Fruit fly (Drosophila melanogaster) whole organism, embryonic: Measurements from ENCODE around the gene Pdi.

Source experiments
- B-H1 ChIP-seq: fragments of 200-800 bp; sonication (Bioruptor generic); IDR thresholded peaks from 3 replicates; pipeline ENCODE4 v1.3.6; 2022; ENCODE audit warnings: missing biosample characterization, missing genetic modification characterization
- C15 ChIP-seq: fragments of 200-800 bp; sonication (Bioruptor generic); IDR thresholded peaks from 3 replicates; pipeline ENCODE4 v1.3.6; 2022; ENCODE audit warnings: missing biosample characterization, missing genetic modification characterization
- CG10274 ChIP-seq: fragments of 200-800 bp; sonication (Bioruptor generic); optimal IDR thresholded peaks from 3 replicates; lab custom pipeline; 2017; ENCODE audit warnings: missing biosample characterization, mild to moderate bottlenecking, missing genetic modification characterization
- CG10366 ChIP-seq: fragments of 200-800 bp; sonication (Bioruptor generic); IDR thresholded peaks from 2 replicates; pipeline ENCODE4 v1.3.6; 2022; ENCODE audit warnings: missing biosample characterization, missing genetic modification characterization
- CG10431 ChIP-seq: fragments of 200-800 bp; sonication (Bioruptor generic); optimal IDR thresholded peaks from 3 replicates; lab custom pipeline; 2018; ENCODE audit warnings: missing biosample characterization, mild to moderate bottlenecking, missing genetic modification characterization
- CG11560 ChIP-seq: fragments of 200-800 bp; sonication (Bioruptor generic); IDR thresholded peaks from 3 replicates; pipeline ENCODE4 v1.3.6; 2022; ENCODE audit warnings: missing biosample characterization, missing genetic modification characterization
- CG12155 ChIP-seq: fragments of 200-800 bp; sonication (Bioruptor generic); optimal IDR thresholded peaks from 3 replicates; lab custom pipeline; 2016; ENCODE audit warnings: missing biosample characterization, missing genetic modification characterization
- CG13624 ChIP-seq: fragments of 200-800 bp; sonication (Bioruptor generic); optimal IDR thresholded peaks from 2 replicates; lab custom pipeline; 2016; ENCODE audit warnings: missing biosample characterization, missing genetic modification characterization
- CG13775 ChIP-seq: fragments of 200-800 bp; sonication (Bioruptor generic); optimal IDR thresholded peaks from 3 replicates; lab custom pipeline; 2017; ENCODE audit warnings: missing biosample characterization, mild to moderate bottlenecking, missing genetic modification characterization
- CG14014 ChIP-seq: fragments of 200-800 bp; sonication (Bioruptor generic); IDR thresholded peaks from 2 replicates; pipeline ENCODE4 v1.3.6; 2022; ENCODE audit warnings: missing biosample characterization, missing genetic modification characterization
- CG1529 ChIP-seq: fragments of 200-800 bp; sonication (Bioruptor generic); optimal IDR thresholded peaks from 3 replicates; lab custom pipeline; 2018; ENCODE audit warnings: missing biosample characterization, missing genetic modification characterization
- CG15479 ChIP-seq: fragments of 200-800 bp; sonication (Bioruptor generic); optimal IDR thresholded peaks from 3 replicates; lab custom pipeline; 2019; ENCODE audit warnings: missing biosample characterization, mild to moderate bottlenecking, missing genetic modification characterization, moderate library complexity
- CG15514 ChIP-seq: fragments of 200-800 bp; sonication (Bioruptor generic); optimal IDR thresholded peaks from 3 replicates; lab custom pipeline; 2017; ENCODE audit warnings: missing biosample characterization, missing genetic modification characterization, mild to moderate bottlenecking, moderate library complexity, missing genetic modification reagents
- CG16813 ChIP-seq: fragments of 200-800 bp; sonication (Bioruptor generic); IDR thresholded peaks from 3 replicates; pipeline ENCODE4 v1.3.6; 2022; ENCODE audit warnings: missing biosample characterization, missing genetic modification characterization; ENCODE audit not compliant: partially characterized antibody
- CG17568 ChIP-seq: fragments of 200-800 bp; sonication (Bioruptor generic); optimal IDR thresholded peaks from 2 replicates; lab custom pipeline; 2018; ENCODE audit warnings: missing biosample characterization, mild to moderate bottlenecking, missing genetic modification characterization, moderate library complexity
- CG18599 ChIP-seq: fragments of 200-800 bp; sonication (Bioruptor generic); optimal IDR thresholded peaks from 3 replicates; lab custom pipeline; 2017; ENCODE audit warnings: missing biosample characterization, missing genetic modification characterization, mild to moderate bottlenecking, moderate library complexity, missing genetic modification reagents
- CG2199 ChIP-seq: fragments of 200-800 bp; sonication (Bioruptor generic); IDR thresholded peaks from 3 replicates; pipeline ENCODE4 v1.3.6; 2022; ENCODE audit warnings: missing biosample characterization, missing genetic modification characterization
- CG30431 ChIP-seq: fragments of 200-800 bp; sonication (Bioruptor generic); optimal IDR thresholded peaks from 2 replicates; lab custom pipeline; 2017; ENCODE audit warnings: missing biosample characterization, missing genetic modification characterization
- CG31224 ChIP-seq: fragments of 200-800 bp; sonication (Bioruptor generic); IDR thresholded peaks from 2 replicates; pipeline ENCODE4 v1.3.6; 2022; ENCODE audit warnings: missing biosample characterization, missing genetic modification characterization
- CG31441 ChIP-seq: fragments of 200-800 bp; sonication (Bioruptor generic); IDR thresholded peaks from 2 replicates; pipeline ENCODE4 v1.3.6; 2022; ENCODE audit warnings: missing biosample characterization, missing genetic modification characterization
- CG34376 ChIP-seq: fragments of 200-800 bp; sonication (Bioruptor generic); optimal IDR thresholded peaks from 2 replicates; lab custom pipeline; 2018; ENCODE audit warnings: missing biosample characterization, mild to moderate bottlenecking, missing genetic modification characterization
- CG3847 ChIP-seq: fragments of 200-800 bp; sonication (Bioruptor generic); IDR thresholded peaks from 2 replicates; pipeline ENCODE4 v1.3.6; 2022; ENCODE audit warnings: missing biosample characterization, missing genetic modification characterization
- CG8089 ChIP-seq: fragments of 200-800 bp; sonication (Bioruptor generic); optimal IDR thresholded peaks from 3 replicates; lab custom pipeline; 2016; ENCODE audit warnings: missing biosample characterization, missing genetic modification characterization
- D19B ChIP-seq: fragments of 200-800 bp; sonication (Bioruptor generic); optimal IDR thresholded peaks from 2 replicates; lab custom pipeline; 2017; ENCODE audit warnings: missing biosample characterization, mild to moderate bottlenecking, missing genetic modification characterization
- Dll ChIP-seq: fragments of 200-800 bp; sonication (Bioruptor generic); IDR thresholded peaks from 4 replicates; pipeline ENCODE4 v1.3.6; 2022; ENCODE audit warnings: missing biosample characterization, missing genetic modification characterization; ENCODE audit not compliant: partially characterized antibody
- Doc2 ChIP-seq: fragments of 200-800 bp; sonication (Bioruptor generic); IDR thresholded peaks from 2 replicates; pipeline ENCODE4 v1.3.6; 2022; ENCODE audit warnings: missing biosample characterization, missing genetic modification characterization
- Elba2 ChIP-seq: fragments of 200-800 bp; sonication (Bioruptor generic); optimal IDR thresholded peaks from 3 replicates; lab custom pipeline; 2016; ENCODE audit warnings: missing biosample characterization, missing genetic modification characterization
- Ets65A ChIP-seq: fragments of 200-800 bp; sonication (Bioruptor generic); peaks from one replicate; lab custom pipeline; 2016; ENCODE audit warnings: missing biosample characterization, missing genetic modification characterization
- HLHmδ ChIP-seq: fragments of 200-800 bp; sonication (Bioruptor generic); optimal IDR thresholded peaks from 2 replicates; lab custom pipeline; 2018; ENCODE audit warnings: missing biosample characterization, mild to moderate bottlenecking, missing genetic modification characterization, moderate library complexity
- Pdp1 ChIP-seq, 2 experiments: fragments of 200-800 bp; sonication (Bioruptor generic); optimal IDR thresholded peaks; 3 replicates each; lab custom pipeline; 2016; ENCODE audit warnings: missing biosample characterization in 2 of 2, missing genetic modification characterization in 2 of 2, mild to moderate bottlenecking in 1 of 2, moderate library complexity in 1 of 2
- Ravus ChIP-seq: fragments of 200-800 bp; sonication (Bioruptor generic); IDR thresholded peaks from 2 replicates; pipeline ENCODE4 v1.3.6; 2022; ENCODE audit warnings: missing biosample characterization, missing genetic modification characterization
- Scr ChIP-seq: fragments of 200-800 bp; sonication (Bioruptor generic); IDR thresholded peaks from 2 replicates; pipeline ENCODE4 v1.3.6; 2022; ENCODE audit warnings: missing biosample characterization, missing genetic modification characterization; ENCODE audit not compliant: partially characterized antibody
- Sin3A ChIP-seq: fragments of >200 bp; optimal IDR thresholded peaks from 2 replicates; lab custom pipeline; 2018
- Sox102F ChIP-seq: fragments of 200-800 bp; sonication (Bioruptor generic); optimal IDR thresholded peaks from 2 replicates; lab custom pipeline; 2018; ENCODE audit warnings: missing biosample characterization, mild to moderate bottlenecking, missing genetic modification characterization, moderate library complexity
- ara ChIP-seq: fragments of 200-800 bp; sonication (Bioruptor generic); IDR thresholded peaks from 2 replicates; pipeline ENCODE4 v1.3.6; 2022; ENCODE audit warnings: missing biosample characterization, missing genetic modification characterization
- crc ChIP-seq: fragments of 200-800 bp; sonication (Bioruptor generic); optimal IDR thresholded peaks from 2 replicates; lab custom pipeline; 2016; ENCODE audit warnings: missing biosample characterization, missing genetic modification characterization
- crp ChIP-seq, 2 experiments: fragments of 200-800 bp; sonication (Bioruptor generic); optimal IDR thresholded peaks; 2 replicates in 1 of 2; 3 replicates in 1 of 2; lab custom pipeline; 2017; ENCODE audit warnings: missing biosample characterization in 2 of 2, missing genetic modification characterization in 2 of 2, mild to moderate bottlenecking in 1 of 2, moderate library complexity in 1 of 2
- dimm ChIP-seq: fragments of 200-800 bp; sonication (Bioruptor generic); IDR thresholded peaks from 2 replicates; pipeline ENCODE4 v1.3.6; 2022; ENCODE audit warnings: missing biosample characterization, missing genetic modification characterization
- en ChIP-seq: fragments of 200-800 bp; sonication (Bioruptor generic); optimal IDR thresholded peaks from 2 replicates; lab custom pipeline; 2016; ENCODE audit warnings: missing biosample characterization, missing genetic modification characterization
- esg ChIP-seq: fragments of 200-800 bp; sonication (Bioruptor generic); conservative IDR thresholded peaks from 2 replicates; pipeline ENCODE4 v1.3.6; 2022; ENCODE audit warnings: missing biosample characterization, missing genetic modification characterization
- inv ChIP-seq: fragments of 200-800 bp; sonication (Bioruptor generic); IDR thresholded peaks from 2 replicates; pipeline ENCODE4 v1.3.6; 2022; ENCODE audit warnings: missing biosample characterization, missing genetic modification characterization; ENCODE audit not compliant: partially characterized antibody
- knrl ChIP-seq: fragments of 200-800 bp; sonication (Bioruptor generic); IDR thresholded peaks from 3 replicates; pipeline ENCODE4 v1.3.6; 2022; ENCODE audit warnings: missing biosample characterization, missing genetic modification characterization; ENCODE audit not compliant: partially characterized antibody
- pfk ChIP-seq: fragments of 200-800 bp; sonication (Bioruptor generic); optimal IDR thresholded peaks from 2 replicates; lab custom pipeline; 2018; ENCODE audit warnings: missing biosample characterization, mild to moderate bottlenecking, missing genetic modification characterization, moderate library complexity
- pita ChIP-seq: fragments of 200-800 bp; sonication (Bioruptor generic); optimal IDR thresholded peaks from 2 replicates; lab custom pipeline; 2017; ENCODE audit warnings: missing biosample characterization, mild to moderate bottlenecking, missing genetic modification characterization
- psq ChIP-seq: fragments of 200-800 bp; sonication (Bioruptor generic); optimal IDR thresholded peaks from 2 replicates; lab custom pipeline; 2017; ENCODE audit warnings: missing biosample characterization, missing genetic modification characterization
- row ChIP-seq: fragments of 200-800 bp; sonication (Bioruptor generic); IDR thresholded peaks from 3 replicates; pipeline ENCODE4 v1.3.6; 2022; ENCODE audit warnings: missing biosample characterization, missing genetic modification characterization
- tin ChIP-seq: fragments of 200-800 bp; sonication (Bioruptor generic); optimal IDR thresholded peaks from 3 replicates; lab custom pipeline; 2016; ENCODE audit warnings: missing biosample characterization, missing genetic modification characterization
- wor ChIP-seq: fragments of 200-800 bp; sonication (Bioruptor generic); IDR thresholded peaks from 2 replicates; pipeline ENCODE4 v1.3.6; 2022; ENCODE audit warnings: missing biosample characterization, missing genetic modification characterization

Pdi gene

dm6 chr3L:15136659-15137572 is 5.7 kb downstream of the Pdi start, which contains the start of gene CG12316 (continued):
- TF ChIP-seq Doc2 = no peak; the same call in 1 of the 2 replicates
- TF ChIP-seq CG11560 (tag; lab: Robert Waterston, UW) = peak; percentile 65; the same call in 2 of the 3 replicates
- peak; percentile 90 for TF ChIP-seq CG31441 (GFP tag; lab: Robert Waterston, UW)
- peak; percentile 86 for TF ChIP-seq CG1529 (GFP tag; lab: Kevin White, UChicago)
- TF ChIP-seq Elba2 (GFP tag; lab: Kevin White, UChicago) = peak; percentile 5
- peak; percentile 91 for TF ChIP-seq tin (GFP tag; lab: Kevin White, UChicago)
- TF ChIP-seq ara (GFP tag; lab: Robert Waterston, UW) = peak; percentile 88
- peak; percentile 94 for TF ChIP-seq CG34376 (GFP tag; lab: Kevin White, UChicago)
- peak; percentile 30 for TF ChIP-seq CG15479
- TF ChIP-seq Sin3A (lab: Kevin White, UChicago) = peak; percentile 40
- TF ChIP-seq Dll (GFP tag; lab: Robert Waterston, UW) = peak; percentile 92
- peak; percentile 47 for TF ChIP-seq pfk
- peak; percentile 85 for TF ChIP-seq en
- TF ChIP-seq dimm (GFP tag; lab: Robert Waterston, UW) = no peak; the same call in none of the 2 replicates
- peak; percentile 85 for TF ChIP-seq CG3847 (GFP tag; lab: Robert Waterston, UW)
- peak; percentile 79 for TF ChIP-seq CG10274 (GFP tag; lab: Kevin White, UChicago)
- peak; percentile 79 for TF ChIP-seq CG10431 (GFP tag; lab: Kevin White, UChicago)
- peak; percentile 29 for TF ChIP-seq psq (GFP tag; lab: Kevin White, UChicago)
- TF ChIP-seq CG16813 (GFP tag; lab: Robert Waterston, UW) = peak; percentile 80
- TF ChIP-seq CG13775 (GFP tag; lab: Kevin White, UChicago) = peak; percentile 94
- TF ChIP-seq wor (GFP tag; lab: Robert Waterston, UW) = peak; percentile 71
- peak; percentile 85 for TF ChIP-seq CG30431 (GFP tag; lab: Kevin White, UChicago)
- TF ChIP-seq esg (GFP tag; lab: Robert Waterston, UW) = peak; percentile 83
- TF ChIP-seq CG17568 = no peak
- peak; percentile 75 for TF ChIP-seq CG31224 (GFP tag; lab: Robert Waterston, UW)
- TF ChIP-seq crp (GFP tag; optimal IDR thresholded peaks at IDR 0.05; lab: Kevin White, UChicago) = peak in 1 of 2 experiments; percentile 48
- peak; percentile 79 for TF ChIP-seq CG14014 (GFP tag; lab: Robert Waterston, UW)
- TF ChIP-seq C15 (GFP tag; lab: Robert Waterston, UW) = no peak
- TF ChIP-seq knrl (GFP tag; lab: Robert Waterston, UW) = peak; percentile 70
- TF ChIP-seq HLHmδ (GFP tag; lab: Kevin White, UChicago) = no peak
- TF ChIP-seq Scr (GFP tag; lab: Robert Waterston, UW) = peak; percentile 85
- TF ChIP-seq pita = no peak
- TF ChIP-seq crc (GFP tag; lab: Kevin White, UChicago) = peak; percentile 89
- peak; percentile 72 for TF ChIP-seq CG10366 (GFP tag; lab: Robert Waterston, UW)
- peak; percentile 93 for TF ChIP-seq CG13624 (GFP tag; lab: Kevin White, UChicago)
- TF ChIP-seq Ravus (GFP tag; lab: Robert Waterston, UW) = peak; percentile 42; the same call in 1 of the 2 replicates
- TF ChIP-seq Sox102F (GFP tag; lab: Kevin White, UChicago) = peak; percentile 89
- peak; percentile 82 for TF ChIP-seq CG12155 (GFP tag; lab: Kevin White, UChicago)
- TF ChIP-seq CG2199 (GFP tag; lab: Robert Waterston, UW) = peak; percentile 82; the same call in 1 of the 3 replicates
- peak; percentile 96 for TF ChIP-seq CG18599 (GFP tag; lab: Kevin White, UChicago)
- TF ChIP-seq Ets65A = peak; percentile 98
- peak; percentile 96 for TF ChIP-seq row (GFP tag; lab: Robert Waterston, UW)
- TF ChIP-seq CG8089 (GFP tag; lab: Kevin White, UChicago) = peak; percentile 87
- TF ChIP-seq Pdp1 (GFP tag; optimal IDR thresholded peaks at IDR 0.05; lab: Kevin White, UChicago) = peak in 1 of 2 experiments; percentile 93
- peak; percentile 74 for TF ChIP-seq D19B (GFP tag; lab: Kevin White, UChicago)
- TF ChIP-seq CG15514 (GFP tag; lab: Kevin White, UChicago) = peak; percentile 87
- TF ChIP-seq B-H1 (GFP tag; lab: Robert Waterston, UW) = peak; percentile 50; the same call in 2 of the 3 replicates
- peak; percentile 53 for TF ChIP-seq inv (GFP tag; lab: Robert Waterston, UW)
